Worm (Caenorhabditis elegans) whole organism, L4 larva: Measurements from ENCODE around the gene AH6.17.
A peak's percentile ranks its signal among the peaks of the same experiment; 100 is the strongest.

Source experiments
- F44E2.7 ChIP-seq: fragments of 200-800 bp; sonication (Bioruptor generic); IDR thresholded peaks from 2 replicates; pipeline ENCODE4 v2.1.2; 2022; ENCODE audit warnings: missing genetic modification characterization, missing compliant biosample characterization
- F49E8.2 ChIP-seq: sonication (generic microtip); optimal IDR thresholded peaks from 2 replicates; lab custom pipeline; 2016; ENCODE audit warnings: missing compliant biosample characterization, mild to moderate bottlenecking, missing genetic modification characterization, borderline replicate concordance
- Y5F2A.4 ChIP-seq: fragments of 200-800 bp; sonication (Bioruptor generic); optimal IDR thresholded peaks from 2 replicates; lab custom pipeline; 2018; ENCODE audit warnings: mild to moderate bottlenecking, missing genetic modification characterization, missing compliant biosample characterization
- Y75B8A.6 ChIP-seq: fragments of 200-800 bp; sonication (Bioruptor generic); IDR thresholded peaks from 2 replicates; pipeline ENCODE4 v1.3.6; 2022; ENCODE audit warnings: missing genetic modification reagents, missing genetic modification characterization, missing compliant biosample characterization
- ZK337.2 ChIP-seq: fragments of 200-800 bp; sonication (Bioruptor generic); IDR thresholded peaks from 2 replicates; pipeline ENCODE4 v1.3.6; 2022; ENCODE audit warnings: missing genetic modification reagents, missing genetic modification characterization, missing compliant biosample characterization
- ZK546.5 ChIP-seq, 2 experiments: sonication (generic microtip); optimal IDR thresholded peaks; 2 replicates each; lab custom pipeline; 2017; ENCODE audit warnings: missing biosample characterization in 2 of 2, missing genetic modification characterization in 2 of 2
- attf-4 ChIP-seq: sonication (generic microtip); optimal IDR thresholded peaks from 3 replicates; lab custom pipeline; 2017; ENCODE audit warnings: missing biosample characterization, missing genetic modification characterization
- ceh-20 ChIP-seq: fragments of 200-800 bp; sonication (Bioruptor generic); IDR thresholded peaks from 2 replicates; pipeline ENCODE4 v1.3.6; 2022; ENCODE audit warnings: missing genetic modification reagents, missing genetic modification characterization, missing compliant biosample characterization
- ceh-28 ChIP-seq: fragments of 150-350 bp; optimal IDR thresholded peaks from 2 replicates; lab custom pipeline; 2014; ENCODE audit warnings: missing biosample characterization, missing genetic modification reagents, missing genetic modification characterization
- ceh-32 ChIP-seq: sonication (generic microtip); optimal IDR thresholded peaks from 2 replicates; lab custom pipeline; 2016; ENCODE audit warnings: mild to moderate bottlenecking, missing genetic modification characterization, missing compliant biosample characterization; ENCODE audit not compliant: poor library complexity
- ceh-82 ChIP-seq: sonication (generic microtip); optimal IDR thresholded peaks from 2 replicates; lab custom pipeline; 2017; ENCODE audit warnings: missing biosample characterization, missing genetic modification characterization
- ces-1 ChIP-seq: fragments of 150-350 bp; sonication (generic microtip); optimal IDR thresholded peaks from 4 replicates; lab custom pipeline; 2014; ENCODE audit warnings: missing biosample characterization, missing genetic modification reagents, missing genetic modification characterization
- daf-19 ChIP-seq: fragments of 200-800 bp; sonication (Bioruptor generic); conservative IDR thresholded peaks from 2 replicates; pipeline ENCODE4 v1.3.6; 2022; ENCODE audit warnings: missing genetic modification characterization, missing compliant biosample characterization
- daf-8 ChIP-seq: fragments of 200-800 bp; sonication (Bioruptor generic); IDR thresholded peaks from 2 replicates; pipeline ENCODE4 v1.3.6; 2022; ENCODE audit warnings: missing genetic modification characterization, missing compliant biosample characterization
- egl-27 ChIP-seq: sonication (generic microtip); optimal IDR thresholded peaks from 3 replicates; lab custom pipeline; 2017; ENCODE audit warnings: missing biosample characterization, missing genetic modification reagents, missing genetic modification characterization
- egl-43 ChIP-seq: fragments of 200-800 bp; sonication (Bioruptor generic); IDR thresholded peaks from 2 replicates; pipeline ENCODE4 v1.3.6; 2022; ENCODE audit warnings: missing genetic modification reagents, missing genetic modification characterization, missing compliant biosample characterization
- fos-1 ChIP-seq: fragments of 150-350 bp; optimal IDR thresholded peaks from 2 replicates; lab custom pipeline; 2014; ENCODE audit warnings: missing biosample characterization, missing genetic modification characterization
- gei-8 ChIP-seq: fragments of 200-800 bp; sonication (Bioruptor generic); optimal IDR thresholded peaks from 2 replicates; lab custom pipeline; 2018; ENCODE audit warnings: mild to moderate bottlenecking, missing genetic modification characterization, missing compliant biosample characterization
- hif-1 ChIP-seq, 2 experiments: sonication (generic microtip); optimal IDR thresholded peaks; 2 replicates each; lab custom pipeline; 2016 to 2017; ENCODE audit warnings: missing compliant biosample characterization in 2 of 2, missing genetic modification characterization in 2 of 2, missing genetic modification reagents in 2 of 2, missing genotype in 2 of 2, mild to moderate bottlenecking in 1 of 2
- hlh-11 ChIP-seq: fragments of 200-800 bp; sonication (Bioruptor generic); optimal IDR thresholded peaks from 2 replicates; lab custom pipeline; 2018; ENCODE audit warnings: mild to moderate bottlenecking, missing genetic modification characterization, missing compliant biosample characterization
- hlh-30 ChIP-seq: sonication (generic microtip); optimal IDR thresholded peaks from 2 replicates; lab custom pipeline; 2017; ENCODE audit warnings: antibody characterized with exemption, mild to moderate bottlenecking, missing genetic modification characterization, missing compliant biosample characterization; ENCODE audit not compliant: insufficient read depth
- hmg-1.1 ChIP-seq: fragments of 200-800 bp; sonication (Bioruptor generic); IDR thresholded peaks from 2 replicates; pipeline ENCODE4 v1.3.6; 2022; ENCODE audit warnings: missing genetic modification reagents, missing genetic modification characterization, missing compliant biosample characterization
- lin-1 ChIP-seq: fragments of 200-800 bp; sonication (Bioruptor generic); IDR thresholded peaks from 2 replicates; pipeline ENCODE4 v1.3.6; 2022; ENCODE audit warnings: missing genetic modification reagents, missing genetic modification characterization, missing compliant biosample characterization
- lin-15B ChIP-seq: fragments of 150-350 bp; sonication (generic microtip); optimal IDR thresholded peaks from 3 replicates; lab custom pipeline; 2014; ENCODE audit warnings: missing biosample characterization, missing genetic modification characterization
- lin-39 ChIP-seq: fragments of 150-350 bp; optimal IDR thresholded peaks from 2 replicates; lab custom pipeline; 2014; ENCODE audit warnings: missing biosample characterization, missing genetic modification reagents, missing genetic modification characterization
- madf-5 ChIP-seq, 2 experiments: fragments of 200-800 bp; sonication (Bioruptor generic); IDR thresholded peaks; 2 replicates each; pipeline ENCODE4 v1.3.6; 2022; ENCODE audit warnings: missing compliant biosample characterization in 2 of 2, missing genetic modification characterization in 2 of 2
- mdt-29 ChIP-seq: fragments of 200-800 bp; sonication (Bioruptor generic); IDR thresholded peaks from 2 replicates; pipeline ENCODE4 v1.3.6; 2022; ENCODE audit warnings: missing genetic modification reagents, missing genetic modification characterization, missing compliant biosample characterization
- mes-2 ChIP-seq: sonication (generic microtip); optimal IDR thresholded peaks from 2 replicates; lab custom pipeline; 2016; ENCODE audit warnings: missing genotype, mild to moderate bottlenecking, missing genetic modification characterization, missing compliant biosample characterization; ENCODE audit not compliant: poor library complexity, severe bottlenecking
- nhr-10 ChIP-seq: fragments of 150-350 bp; optimal IDR thresholded peaks from 2 replicates; lab custom pipeline; 2014; ENCODE audit warnings: missing biosample characterization, missing genetic modification characterization
- nhr-102 ChIP-seq: sonication (generic microtip); optimal IDR thresholded peaks from 2 replicates; lab custom pipeline; 2016; ENCODE audit warnings: mild to moderate bottlenecking, missing genetic modification characterization, moderate library complexity, missing compliant biosample characterization
- nhr-237 ChIP-seq: sonication (generic microtip); optimal IDR thresholded peaks from 2 replicates; lab custom pipeline; 2017; ENCODE audit warnings: missing biosample characterization, missing genetic modification characterization
- nhr-25 ChIP-seq: sonication (generic microtip); optimal IDR thresholded peaks from 2 replicates; lab custom pipeline; 2017; ENCODE audit warnings: missing genetic modification characterization, mild to moderate bottlenecking, missing compliant biosample characterization, antibody characterized with exemption, moderate library complexity, borderline replicate concordance; ENCODE audit not compliant: insufficient read depth
- nhr-41 ChIP-seq: fragments of 200-800 bp; sonication (Bioruptor generic); IDR thresholded peaks from 2 replicates; pipeline ENCODE4 v1.3.6; 2022; ENCODE audit warnings: missing genetic modification reagents, missing genetic modification characterization, missing compliant biosample characterization
- nhr-48 ChIP-seq: sonication (generic microtip); optimal IDR thresholded peaks from 2 replicates; lab custom pipeline; 2016; ENCODE audit warnings: mild to moderate bottlenecking, missing genetic modification characterization, missing compliant biosample characterization
- nhr-77 ChIP-seq: fragments of 150-350 bp; optimal IDR thresholded peaks from 2 replicates; lab custom pipeline; 2014; ENCODE audit warnings: missing biosample characterization, missing genetic modification characterization
- pha-4 ChIP-seq, 2 experiments: fragments of 150-350 bp in 1 of 2; fragments of 200-800 bp in 1 of 2; sonication (Bioruptor generic) in 1 of 2; IDR thresholded peaks in 1 of 2; optimal IDR thresholded peaks in 1 of 2; 2 replicates each; pipeline versions ENCODE4 v1.3.6 to Lab custom; 2014 to 2022; ENCODE audit warnings: missing genetic modification characterization in 2 of 2, missing genetic modification reagents in 2 of 2, missing biosample characterization in 1 of 2, missing compliant biosample characterization in 1 of 2
- php-3 ChIP-seq: fragments of 200-800 bp; sonication (Bioruptor generic); IDR thresholded peaks from 2 replicates; pipeline ENCODE4 v1.3.6; 2022; ENCODE audit warnings: missing genetic modification reagents, missing genetic modification characterization, missing compliant biosample characterization
- pqm-1 ChIP-seq: sonication (generic microtip); optimal IDR thresholded peaks from 2 replicates; lab custom pipeline; 2017; ENCODE audit warnings: missing biosample characterization, missing genetic modification characterization
- saeg-2 ChIP-seq: fragments of 200-800 bp; sonication (Bioruptor generic); IDR thresholded peaks from 2 replicates; pipeline ENCODE4 v1.3.6; 2022; ENCODE audit warnings: missing genetic modification reagents, missing genetic modification characterization, missing compliant biosample characterization
- sdz-12 ChIP-seq: fragments of 200-800 bp; sonication (Bioruptor generic); optimal IDR thresholded peaks from 2 replicates; lab custom pipeline; 2018; ENCODE audit warnings: mild to moderate bottlenecking, missing genetic modification characterization, missing compliant biosample characterization
- set-16 ChIP-seq: fragments of 200-800 bp; sonication (Bioruptor generic); IDR thresholded peaks from 2 replicates; pipeline ENCODE4 v1.3.6; 2022; ENCODE audit warnings: missing genetic modification reagents, missing genetic modification characterization, missing compliant biosample characterization
- spr-1 ChIP-seq: sonication (generic microtip); optimal IDR thresholded peaks from 2 replicates; lab custom pipeline; 2016; ENCODE audit warnings: mild to moderate bottlenecking, missing genetic modification characterization, missing compliant biosample characterization
- spr-3 ChIP-seq: fragments of 200-800 bp; sonication (Bioruptor generic); optimal IDR thresholded peaks from 2 replicates; lab custom pipeline; 2018; ENCODE audit warnings: mild to moderate bottlenecking, missing genetic modification characterization, missing compliant biosample characterization
- tag-97 ChIP-seq: fragments of 200-800 bp; sonication (Bioruptor generic); IDR thresholded peaks from 2 replicates; pipeline ENCODE4 v1.3.6; 2022; ENCODE audit warnings: missing genetic modification characterization, missing compliant biosample characterization
- tra-1 ChIP-seq: fragments of 200-800 bp; sonication (Bioruptor generic); IDR thresholded peaks from 2 replicates; pipeline ENCODE4 v1.3.6; 2022; ENCODE audit warnings: missing genetic modification reagents, missing genetic modification characterization, missing compliant biosample characterization
- unc-130 ChIP-seq: sonication (generic microtip); optimal IDR thresholded peaks from 2 replicates; lab custom pipeline; 2016; ENCODE audit warnings: missing genetic modification reagents, missing genetic modification characterization, missing compliant biosample characterization
- vab-7 ChIP-seq: fragments of 200-800 bp; sonication (Bioruptor generic); IDR thresholded peaks from 2 replicates; pipeline ENCODE4 v1.3.6; 2022; ENCODE audit warnings: missing genetic modification reagents, missing genetic modification characterization, missing compliant biosample characterization
- ztf-11 ChIP-seq: fragments of 150-350 bp; optimal IDR thresholded peaks from 2 replicates; lab custom pipeline; 2014; ENCODE audit warnings: missing biosample characterization, missing genetic modification characterization

Gene AH6.17

ce11 chrII:9500926-9501325 is 22.0 kb upstream of the AH6.17 start (continued):
- TF ChIP-seq nhr-41 (GFP tag; lab: Robert Waterston, UW), result peak; percentile 86

ce11 chrII:9501955-9502354 is 21.0 kb upstream of the AH6.17 start:
- no peak for TF ChIP-seq vab-7 (GFP tag; lab: Robert Waterston, UW)
- no peak for TF ChIP-seq ceh-20 (GFP tag; lab: Robert Waterston, UW)
- TF ChIP-seq tra-1 (GFP tag; lab: Robert Waterston, UW), result peak; percentile 81
- TF ChIP-seq hlh-11, result peak; percentile 87
- no peak for TF ChIP-seq Y75B8A.6 (GFP tag; lab: Robert Waterston, UW)
- peak; percentile 68 for TF ChIP-seq nhr-77
- TF ChIP-seq ces-1 (GFP tag; lab: Kevin White, UChicago), result no peak
- TF ChIP-seq mes-2 (tag; lab: Kevin White, UChicago), result no peak
- TF ChIP-seq tag-97, result no peak
- peak; percentile 66 for TF ChIP-seq nhr-48 (tag; lab: Kevin White, UChicago)
- TF ChIP-seq ceh-28, result no peak
- no peak for TF ChIP-seq spr-3 (GFP tag; lab: Kevin White, UChicago)
- no peak for TF ChIP-seq egl-43 (GFP tag; lab: Robert Waterston, UW)
- TF ChIP-seq lin-15B (tag; lab: Kevin White, UChicago), result no peak
- no peak for TF ChIP-seq spr-1 (tag; lab: Kevin White, UChicago)
- peak; percentile 61; the same call in 1 of the 2 replicates for TF ChIP-seq mdt-29 (GFP tag; lab: Robert Waterston, UW)
- TF ChIP-seq egl-27 (tag; lab: Kevin White, UChicago), result no peak
- no peak for TF ChIP-seq daf-8
- TF ChIP-seq nhr-237 (tag; lab: Kevin White, UChicago), result no peak
- no peak for TF ChIP-seq daf-19
- TF ChIP-seq pha-4 (GFP tag; IDR thresholded peaks at IDR 0.05; lab: Robert Waterston, UW), result no peak
- TF ChIP-seq pha-4 (tag; optimal IDR thresholded peaks at IDR 0.05; lab: Kevin White, UChicago), result no peak
- no peak for TF ChIP-seq fos-1 (tag; lab: Kevin White, UChicago)
- TF ChIP-seq Y5F2A.4, result no peak
- TF ChIP-seq hmg-1.1 (GFP tag; lab: Robert Waterston, UW), result no peak
- TF ChIP-seq ceh-32, result no peak
- TF ChIP-seq ztf-11 (tag; lab: Kevin White, UChicago), result no peak
- no peak for TF ChIP-seq ceh-82 (tag; lab: Kevin White, UChicago)
- TF ChIP-seq F44E2.7 (GFP tag; lab: Robert Waterston, UW), result no peak
- TF ChIP-seq lin-39, result no peak
- peak; percentile 57 for TF ChIP-seq lin-1
- no peak for TF ChIP-seq madf-5 (GFP tag; IDR thresholded peaks at IDR 0.05; lab: Robert Waterston, UW)
- TF ChIP-seq hlh-30, result peak; percentile 85
- TF ChIP-seq hif-1 (tag; optimal IDR thresholded peaks at IDR 0.05; lab: Kevin White, UChicago), result no peak
- TF ChIP-seq attf-4 (tag; lab: Kevin White, UChicago), result no peak
- TF ChIP-seq php-3 (GFP tag; lab: Robert Waterston, UW), result peak; percentile 74
- TF ChIP-seq ZK337.2 (GFP tag; lab: Robert Waterston, UW), result no peak
- no peak for TF ChIP-seq F49E8.2
- TF ChIP-seq nhr-10, result peak; percentile 60
- no peak for TF ChIP-seq gei-8
- no peak for TF ChIP-seq unc-130 (GFP tag; lab: Kevin White, UChicago)
- TF ChIP-seq nhr-25 (tag; lab: Kevin White, UChicago), result no peak
- TF ChIP-seq set-16, result no peak
- peak; percentile 63 for TF ChIP-seq nhr-102 (tag; lab: Kevin White, UChicago)
- TF ChIP-seq saeg-2 (GFP tag; lab: Robert Waterston, UW), result 0 out of 2 replicates have a peak, but pooled peaks have one; percentile 30
- no peak for TF ChIP-seq sdz-12
- TF ChIP-seq ZK546.5 (tag; optimal IDR thresholded peaks at IDR 0.05; lab: Kevin White, UChicago), result no peak
- peak; percentile 23 for TF ChIP-seq pqm-1 (tag; lab: Kevin White, UChicago)
